Fruit fly (Drosophila melanogaster) whole organism, adult: ENCODE measurements around the gene Mp.

Experiments
- cic ChIP-seq: fragments of 200-800 bp; sonication (Bioruptor generic); optimal IDR thresholded peaks from 2 replicates; lab custom pipeline; 2017; ENCODE audit warnings: missing biosample characterization, mild to moderate bottlenecking, missing genetic modification characterization, moderate library complexity
- kay ChIP-seq: fragments of 200-800 bp; sonication (Bioruptor generic); peaks from one replicate; lab custom pipeline; 2016; ENCODE audit warnings: missing biosample characterization, missing genetic modification characterization, borderline replicate concordance

DNA sequence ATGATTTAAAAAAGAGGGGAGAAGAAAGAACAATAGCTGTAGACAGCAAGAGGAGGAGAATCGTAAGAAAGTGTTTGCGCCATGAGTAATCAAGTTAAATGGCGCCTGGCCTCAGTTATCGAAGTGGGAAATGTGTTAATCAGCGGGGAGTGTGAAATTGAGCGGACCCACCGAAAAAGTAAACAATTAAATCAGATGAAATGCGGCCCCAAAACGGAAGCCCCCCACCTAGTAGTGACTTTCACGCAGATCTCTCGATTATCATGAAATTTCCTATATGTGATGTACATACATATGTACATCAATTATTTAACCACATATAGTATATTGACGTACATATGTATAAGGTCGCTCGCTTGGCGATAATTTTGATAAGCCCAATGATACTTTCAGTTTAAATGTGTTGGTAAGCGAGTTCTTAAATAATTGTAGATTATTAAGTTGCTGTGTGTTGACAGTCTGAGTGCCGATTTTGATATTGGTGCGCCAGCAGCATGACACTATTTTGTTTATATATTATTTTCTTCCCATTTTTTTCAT lies 22.0 kb upstream of the Mp start:
- TF ChIP-seq cic (GFP tag; lab: Kevin White, UChicago) (no peak), kay (peak; percentile 91)
